Worm (Caenorhabditis elegans): Measurements from ENCODE around the gene F53H4.6.

DNA sequence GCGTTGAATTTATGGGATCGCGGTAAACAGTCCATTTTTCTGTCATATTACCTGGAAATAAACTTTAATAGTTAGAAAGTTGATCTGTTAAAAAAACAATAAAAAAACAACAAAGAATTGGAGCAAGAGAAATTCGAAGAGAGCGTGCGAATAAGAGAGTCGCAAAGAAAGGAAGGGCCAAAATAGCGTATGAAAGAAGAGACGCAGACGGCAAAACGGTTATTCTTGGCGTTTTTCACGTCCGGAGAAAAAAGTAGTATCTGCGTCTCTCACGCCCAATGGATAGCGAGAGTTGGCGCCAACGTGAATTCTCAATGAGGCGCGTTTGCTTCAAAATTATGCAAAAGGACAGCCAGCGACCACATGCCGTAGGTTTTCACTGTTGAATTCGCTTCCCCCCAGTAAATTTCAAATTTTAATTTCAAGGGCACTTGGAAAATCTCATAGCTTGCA, at the start of gene F53H4.6:
- no peak for TF ChIP-seq lin-39 (tag; optimal IDR thresholded peaks at IDR 0.05)
- TF ChIP-seq tbx-2 (tag; optimal IDR thresholded peaks at IDR 0.05), result no peak
- no peak for TF ChIP-seq nhr-237 (tag; optimal IDR thresholded peaks at IDR 0.05)
- no peak for TF ChIP-seq ama-1 (optimal IDR thresholded peaks at IDR 0.05)

Data from whole organism, L3 larva.